Fruit fly (Drosophila melanogaster): ENCODE results near the gene Jon65Aiii.

- TF ChIP-seq Snoo (tag; optimal IDR thresholded peaks at IDR 0.05) (no peak), CG4496 (GFP tag; IDR thresholded peaks at IDR 0.05) (no peak), Pif1B (GFP tag; optimal IDR thresholded peaks at IDR 0.05) (no peak), CG8159 (tag; optimal IDR thresholded peaks at IDR 0.05) (no peak), CG8301 (tag; optimal IDR thresholded peaks at IDR 0.05) (no peak)
Measured at dm6 chr3L:6097270-6097669, 46.7 kb downstream of the Jon65Aiii start, which contains the start of gene Ets65A.

Measured in whole organism, pupa.